Worm (Caenorhabditis elegans) whole organism, late embryonic: Measurements from ENCODE around the gene sre-13.

Experiments
- fkh-10 ChIP-seq: fragments of 150-350 bp; optimal IDR thresholded peaks from 2 replicates; lab custom pipeline; 2014; ENCODE audit warnings: missing biosample characterization, missing genetic modification reagents, missing genetic modification characterization
- fkh-6 ChIP-seq: sonication (generic microtip); optimal IDR thresholded peaks from 2 replicates; lab custom pipeline; 2016; ENCODE audit warnings: missing genetic modification characterization, missing compliant biosample characterization
- hlh-30 ChIP-seq: sonication (generic microtip); optimal IDR thresholded peaks from 2 replicates; lab custom pipeline; 2017; ENCODE audit warnings: antibody characterized with exemption, missing genetic modification characterization, missing compliant biosample characterization; ENCODE audit not compliant: insufficient read depth
- pax-1 ChIP-seq: fragments of 150-350 bp; optimal IDR thresholded peaks from 2 replicates; lab custom pipeline; 2014; ENCODE audit warnings: missing biosample characterization, missing genetic modification characterization
- sdc-2 ChIP-seq: sonication (generic microtip); optimal IDR thresholded peaks from 2 replicates; lab custom pipeline; 2016; ENCODE audit warnings: missing genotype, missing genetic modification characterization, missing compliant biosample characterization

ce11 chrII:14626883-14627282 is 9.8 kb downstream of the sre-13 start:
- TF ChIP-seq fkh-10 (GFP tag; lab: Kevin White, UChicago) (no peak), sdc-2 (no peak), hlh-30 (tag; lab: Kevin White, UChicago) (no peak), fkh-6 (tag; lab: Kevin White, UChicago) (no peak), pax-1 (tag; lab: Kevin White, UChicago) (no peak)
